Worm (Caenorhabditis elegans) whole organism, L4/young adult: ENCODE data around the gene inx-7.

Source experiments
- dao-5 ChIP-seq: sonication (generic microtip); optimal IDR thresholded peaks from 2 replicates; lab custom pipeline; 2016; ENCODE audit warnings: missing genotype, missing genetic modification characterization, moderate library complexity, missing compliant biosample characterization
- him-1 ChIP-seq: sonication (generic microtip); optimal IDR thresholded peaks from 2 replicates; lab custom pipeline; 2016; ENCODE audit warnings: missing genotype, missing genetic modification reagents, missing genetic modification characterization, missing compliant biosample characterization

- no peak for TF ChIP-seq him-1 (tag; lab: Kevin White, UChicago)
- no peak for TF ChIP-seq dao-5 (tag; lab: Kevin White, UChicago)
These were observed 31.3 kb downstream of the inx-7 start for ce11 chrIV:5915152-5915551.
